Worm (Caenorhabditis elegans): ENCODE measurements around the gene Y43F8B.2.

The Y43F8B.2 gene

DNA sequence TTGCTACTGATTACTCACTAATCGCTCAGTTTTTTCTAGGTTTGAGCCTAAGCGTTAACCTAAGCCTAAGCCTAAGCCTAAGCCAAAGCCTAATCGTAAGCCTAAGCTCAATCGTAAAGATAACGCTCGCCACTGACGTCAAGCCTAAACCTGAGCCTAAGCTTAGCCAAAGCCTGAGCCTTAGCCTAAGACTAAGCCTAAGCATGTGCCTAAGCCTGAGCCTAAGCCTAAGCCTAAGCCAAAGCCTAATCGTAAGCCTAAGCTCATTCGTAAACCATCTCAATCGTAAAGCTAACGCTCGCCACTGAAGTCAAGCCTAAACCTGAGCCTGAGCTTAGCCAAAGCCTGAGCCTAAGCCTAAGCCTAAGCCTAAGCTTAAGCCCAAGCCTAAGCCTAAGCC, 10.6 kb upstream of the Y43F8B.2 start:
- no peak for TF ChIP-seq ceh-39 (tag; optimal IDR thresholded peaks at IDR 0.05)
- TF ChIP-seq ham-2 (GFP tag; optimal IDR thresholded peaks at IDR 0.05): peak; percentile 40
- TF ChIP-seq elt-3 (tag; optimal IDR thresholded peaks at IDR 0.05): no peak
- no peak for TF ChIP-seq unc-39 (tag; optimal IDR thresholded peaks at IDR 0.05)
- no peak for TF ChIP-seq sptf-1 (tag; optimal IDR thresholded peaks at IDR 0.05)

- no peak for TF ChIP-seq mab-5 (tag; optimal IDR thresholded peaks at IDR 0.05)
- TF ChIP-seq unc-62 (GFP tag; optimal IDR thresholded peaks at IDR 0.05): no peak
- peak; percentile 0 for TF ChIP-seq drap-1 (GFP tag; optimal IDR thresholded peaks at IDR 0.05)
- TF ChIP-seq flh-1 (GFP tag; optimal IDR thresholded peaks at IDR 0.05): no peak
- peak; percentile 33 for TF ChIP-seq sptf-1 (tag; optimal IDR thresholded peaks at IDR 0.05)
Observed at ce11 chrV:19540916-19541315, 8.0 kb upstream of the Y43F8B.2 start.

- peak; percentile 31 for TF ChIP-seq zip-8 (tag; optimal IDR thresholded peaks at IDR 0.05)
- TF ChIP-seq mls-2 (tag; optimal IDR thresholded peaks at IDR 0.05): no peak
Observed at ce11 chrV:19533480-19533879, 570 bp upstream of the Y43F8B.2 start.

DNA sequence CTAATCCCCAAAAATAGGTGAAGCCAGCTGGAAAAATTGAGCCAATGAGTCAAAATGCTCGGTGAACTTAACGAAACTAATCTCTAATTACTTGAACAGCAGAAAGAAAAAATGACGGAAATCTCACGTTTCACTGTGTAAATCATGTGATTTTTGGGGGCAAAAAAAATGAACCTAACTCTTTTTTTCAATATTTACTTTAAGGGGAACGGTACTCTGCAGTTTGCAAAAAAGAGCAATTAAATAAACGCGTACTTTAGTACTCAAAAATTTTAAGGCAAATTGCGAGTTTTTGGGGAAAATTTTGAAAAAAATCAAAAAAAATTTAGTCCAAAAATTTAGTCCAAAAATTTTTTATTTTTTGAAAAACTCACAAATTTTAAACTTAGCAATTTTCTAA, 1.9 kb downstream of the Y43F8B.2 start:
- no peak for TF ChIP-seq nhr-28 (tag; optimal IDR thresholded peaks at IDR 0.05)
- TF ChIP-seq nhr-12 (tag; optimal IDR thresholded peaks at IDR 0.05): no peak
- TF ChIP-seq mls-2 (tag; optimal IDR thresholded peaks at IDR 0.05): no peak
- no peak for TF ChIP-seq nhr-237 (tag; optimal IDR thresholded peaks at IDR 0.05)
- no peak for TF ChIP-seq sptf-1 (tag; optimal IDR thresholded peaks at IDR 0.05)
- TF ChIP-seq unc-62 (GFP tag; optimal IDR thresholded peaks at IDR 0.05): no peak
- no peak for TF ChIP-seq tbx-8 (GFP tag; optimal IDR thresholded peaks at IDR 0.05)
- TF ChIP-seq elt-3 (tag; optimal IDR thresholded peaks at IDR 0.05): no peak
- TF ChIP-seq ceh-83 (GFP tag; optimal IDR thresholded peaks at IDR 0.05): no peak
- TF ChIP-seq ceh-43 (GFP tag; optimal IDR thresholded peaks at IDR 0.05): no peak

DNA sequence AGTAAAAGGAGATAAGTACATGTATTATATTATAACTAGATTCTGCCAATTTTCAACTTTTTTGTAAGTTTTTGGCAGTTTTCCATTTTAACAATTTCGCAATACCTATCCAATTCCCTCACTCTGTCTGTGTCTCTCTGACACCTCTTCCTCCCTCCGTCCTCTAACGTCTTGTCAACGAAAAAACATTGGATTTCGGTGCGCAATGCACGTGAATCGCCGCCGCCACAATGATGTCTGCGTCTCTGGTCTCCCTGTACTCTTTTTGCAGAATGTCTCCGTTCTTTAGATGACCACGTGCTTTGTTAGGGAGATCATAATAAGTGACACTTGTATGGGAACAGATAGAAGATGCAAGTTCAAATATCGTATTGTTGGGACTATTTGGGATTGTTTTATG, 3.7 kb downstream of the Y43F8B.2 start:
- peak; percentile 27 for TF ChIP-seq nhr-12 (tag; optimal IDR thresholded peaks at IDR 0.05)
- TF ChIP-seq mep-1 (tag; optimal IDR thresholded peaks at IDR 0.05): peak; percentile 35
- TF ChIP-seq nhr-237 (tag; optimal IDR thresholded peaks at IDR 0.05): peak; percentile 80
- TF ChIP-seq ces-1 (GFP tag; optimal IDR thresholded peaks at IDR 0.05): peak; percentile 58
- TF ChIP-seq nhr-76 (tag; optimal IDR thresholded peaks at IDR 0.05): no peak
- peak; percentile 85 for TF ChIP-seq nhr-2 (tag; optimal IDR thresholded peaks at IDR 0.05)
- no peak for TF ChIP-seq unc-120 (tag; optimal IDR thresholded peaks at IDR 0.05; ENCODE audit: poor library complexity, severe bottlenecking)
- peak; percentile 33 for TF ChIP-seq tbx-8 (GFP tag; optimal IDR thresholded peaks at IDR 0.05)
- TF ChIP-seq M03D4.4 (tag; optimal IDR thresholded peaks at IDR 0.05): no peak
- no peak for TF ChIP-seq snpc-4 (tag; optimal IDR thresholded peaks at IDR 0.05)
- peak; percentile 56 for TF ChIP-seq lsy-2 (tag; optimal IDR thresholded peaks at IDR 0.05)
- TF ChIP-seq elt-1 (tag; optimal IDR thresholded peaks at IDR 0.05; ENCODE audit: borderline replicate concordance, insufficient read depth): no peak
- no peak for TF ChIP-seq nhr-28 (tag; optimal IDR thresholded peaks at IDR 0.05)
- peak; percentile 29 for TF ChIP-seq drap-1 (GFP tag; optimal IDR thresholded peaks at IDR 0.05)
- TF ChIP-seq lin-13 (tag; optimal IDR thresholded peaks at IDR 0.05): no peak
- no peak for TF ChIP-seq lin-32 (GFP tag; optimal IDR thresholded peaks at IDR 0.05)
- TF ChIP-seq mab-5 (tag; optimal IDR thresholded peaks at IDR 0.05): no peak
- TF ChIP-seq sem-2 (GFP tag; optimal IDR thresholded peaks at IDR 0.05): no peak
- TF ChIP-seq mls-2 (tag; optimal IDR thresholded peaks at IDR 0.05): peak; percentile 61
- peak; percentile 98 for TF ChIP-seq unc-62 (GFP tag; optimal IDR thresholded peaks at IDR 0.05)
- no peak for TF ChIP-seq cnd-1 (tag; optimal IDR thresholded peaks at IDR 0.05)
- no peak for TF ChIP-seq ceh-83 (GFP tag; optimal IDR thresholded peaks at IDR 0.05)
- TF ChIP-seq ham-2 (GFP tag; optimal IDR thresholded peaks at IDR 0.05): no peak
- TF ChIP-seq elt-3 (tag; optimal IDR thresholded peaks at IDR 0.05): peak; percentile 87
- peak; percentile 99 for TF ChIP-seq unc-39 (tag; optimal IDR thresholded peaks at IDR 0.05)
- no peak for TF ChIP-seq ceh-43 (GFP tag; optimal IDR thresholded peaks at IDR 0.05)
- no peak for TF ChIP-seq sptf-1 (tag; optimal IDR thresholded peaks at IDR 0.05)
- no peak for TF ChIP-seq blmp-1 (tag; optimal IDR thresholded peaks at IDR 0.05)
- no peak for TF ChIP-seq bed-3 (GFP tag; optimal IDR thresholded peaks at IDR 0.05)
- peak; percentile 77 for TF ChIP-seq ceh-39 (tag; optimal IDR thresholded peaks at IDR 0.05)
- no peak for TF ChIP-seq flh-1 (GFP tag; optimal IDR thresholded peaks at IDR 0.05)
- no peak for TF ChIP-seq ztf-11 (tag; optimal IDR thresholded peaks at IDR 0.05)
- no peak for TF ChIP-seq zip-8 (tag; optimal IDR thresholded peaks at IDR 0.05)
- peak; percentile 21 for TF ChIP-seq pha-4 (tag; optimal IDR thresholded peaks at IDR 0.05)
- no peak for TF ChIP-seq hlh-1 (tag; optimal IDR thresholded peaks at IDR 0.05)

Measured in whole organism, mixed stage, embryonic.